Fruit fly (Drosophila melanogaster) whole organism, embryonic: ENCODE data around the gene CG14452.

Experiments used
- CG10654 ChIP-seq: fragments of 200-800 bp; sonication (Bioruptor generic); optimal IDR thresholded peaks from 2 replicates; lab custom pipeline; 2016; ENCODE audit warnings: missing biosample characterization, missing genetic modification characterization
- CG10959 ChIP-seq: fragments of 200-800 bp; sonication (Bioruptor generic); IDR thresholded peaks from 2 replicates; pipeline ENCODE4 v1.3.6; 2022; ENCODE audit warnings: missing biosample characterization, missing genetic modification characterization
- CG10979 ChIP-seq: fragments of 200-800 bp; sonication (Bioruptor generic); optimal IDR thresholded peaks from 2 replicates; lab custom pipeline; 2018; ENCODE audit warnings: missing biosample characterization, mild to moderate bottlenecking, missing genetic modification characterization, moderate library complexity
- CG11398 ChIP-seq: fragments of 200-800 bp; sonication (Bioruptor generic); optimal IDR thresholded peaks from 2 replicates; lab custom pipeline; 2016; ENCODE audit warnings: missing biosample characterization, missing genetic modification characterization
- CG11504 ChIP-seq: fragments of 200-800 bp; sonication (Bioruptor generic); optimal IDR thresholded peaks from 3 replicates; lab custom pipeline; 2019; ENCODE audit warnings: missing biosample characterization, mild to moderate bottlenecking, missing genetic modification characterization, moderate library complexity
- CG11560 ChIP-seq: fragments of 200-800 bp; sonication (Bioruptor generic); IDR thresholded peaks from 3 replicates; pipeline ENCODE4 v1.3.6; 2022; ENCODE audit warnings: missing biosample characterization, missing genetic modification characterization
- CG11723 ChIP-seq: fragments of 200-800 bp; sonication (Bioruptor generic); optimal IDR thresholded peaks from 2 replicates; lab custom pipeline; 2017; ENCODE audit warnings: missing biosample characterization, mild to moderate bottlenecking, missing genetic modification characterization
- CG13296 ChIP-seq: fragments of 200-800 bp; sonication (Bioruptor generic); optimal IDR thresholded peaks from 3 replicates; lab custom pipeline; 2018; ENCODE audit warnings: missing biosample characterization, mild to moderate bottlenecking, missing genetic modification characterization
- CG14441 ChIP-seq: fragments of 200-800 bp; sonication (Bioruptor generic); IDR thresholded peaks from 2 replicates; pipeline ENCODE4 v1.3.6; 2022; ENCODE audit warnings: missing biosample characterization, missing genetic modification characterization
- CG14965 ChIP-seq: fragments of 200-800 bp; sonication (Bioruptor generic); optimal IDR thresholded peaks from 2 replicates; lab custom pipeline; 2016; ENCODE audit warnings: missing biosample characterization, missing genetic modification characterization, borderline replicate concordance
- CG15073 ChIP-seq: fragments of 200-800 bp; sonication (Bioruptor generic); optimal IDR thresholded peaks from 2 replicates; lab custom pipeline; 2016; ENCODE audit warnings: missing biosample characterization, missing genetic modification characterization
- CG17612 ChIP-seq: fragments of 200-800 bp; sonication (Bioruptor generic); IDR thresholded peaks from 2 replicates; pipeline ENCODE4 v1.3.6; 2022; ENCODE audit warnings: missing biosample characterization, missing genetic modification characterization
- CG30403 ChIP-seq: fragments of 200-800 bp; sonication (Bioruptor generic); optimal IDR thresholded peaks from 3 replicates; lab custom pipeline; 2016; ENCODE audit warnings: missing biosample characterization, missing genetic modification characterization
- CG4282 ChIP-seq: fragments of 200-800 bp; sonication (Bioruptor generic); optimal IDR thresholded peaks from 2 replicates; lab custom pipeline; 2016; ENCODE audit warnings: missing biosample characterization, missing genetic modification characterization
- CG4360 ChIP-seq: fragments of 200-800 bp; sonication (Bioruptor generic); IDR thresholded peaks from 2 replicates; pipeline ENCODE4 v1.3.6; 2022; ENCODE audit warnings: missing biosample characterization, missing genetic modification characterization
- CG4730 ChIP-seq: fragments of 200-800 bp; sonication (Bioruptor generic); IDR thresholded peaks from 2 replicates; pipeline ENCODE4 v1.3.6; 2022; ENCODE audit warnings: missing biosample characterization, missing genetic modification characterization
- CG6683 ChIP-seq: fragments of 200-800 bp; sonication (Bioruptor generic); optimal IDR thresholded peaks from 2 replicates; lab custom pipeline; 2017; ENCODE audit warnings: missing biosample characterization, mild to moderate bottlenecking, missing genetic modification characterization, missing genetic modification reagents
- CG6765 ChIP-seq: fragments of 200-800 bp; sonication (Bioruptor generic); optimal IDR thresholded peaks from 3 replicates; lab custom pipeline; 2017; ENCODE audit warnings: missing biosample characterization, mild to moderate bottlenecking, missing genetic modification characterization
- Fer1 ChIP-seq: fragments of 200-800 bp; sonication (Bioruptor generic); optimal IDR thresholded peaks from 2 replicates; lab custom pipeline; 2017; ENCODE audit warnings: missing biosample characterization, mild to moderate bottlenecking, missing genetic modification characterization
- HLHmδ ChIP-seq: fragments of 200-800 bp; sonication (Bioruptor generic); optimal IDR thresholded peaks from 2 replicates; lab custom pipeline; 2018; ENCODE audit warnings: missing biosample characterization, mild to moderate bottlenecking, missing genetic modification characterization, moderate library complexity
- Hr51 ChIP-seq, 2 experiments: fragments of 200-800 bp; sonication (Bioruptor generic); optimal IDR thresholded peaks; 2 replicates in 1 of 2; 3 replicates in 1 of 2; lab custom pipeline; 2016 to 2018; ENCODE audit warnings: missing biosample characterization in 2 of 2, missing genetic modification characterization in 2 of 2, mild to moderate bottlenecking in 1 of 2, moderate library complexity in 1 of 2
- Meics ChIP-seq: fragments of 200-800 bp; sonication (Bioruptor generic); optimal IDR thresholded peaks from 2 replicates; lab custom pipeline; 2017; ENCODE audit warnings: missing biosample characterization, mild to moderate bottlenecking, missing genetic modification characterization
- Oli ChIP-seq: fragments of 200-800 bp; sonication (Bioruptor generic); optimal IDR thresholded peaks from 2 replicates; lab custom pipeline; 2018; ENCODE audit warnings: missing biosample characterization, mild to moderate bottlenecking, missing genetic modification characterization, moderate library complexity
- Opbp ChIP-seq: fragments of 200-800 bp; sonication (Bioruptor generic); IDR thresholded peaks from 3 replicates; pipeline ENCODE4 v1.3.6; 2022; ENCODE audit warnings: missing biosample characterization, missing genetic modification characterization; ENCODE audit not compliant: partially characterized antibody
- Stat92E ChIP-seq, 3 experiments: fragments of >200 bp in 2 of 3; fragments of 200-800 bp in 1 of 3; sonication (Bioruptor generic) in 1 of 3; optimal IDR thresholded peaks; 2 replicates each; lab custom pipeline; 2017 to 2019; ENCODE audit warnings: missing biosample characterization in 3 of 3, missing genetic modification characterization in 3 of 3, mild to moderate bottlenecking in 1 of 3, moderate library complexity in 1 of 3
- Xbp1 ChIP-seq: fragments of 200-800 bp; sonication (Bioruptor generic); optimal IDR thresholded peaks from 3 replicates; lab custom pipeline; 2016; ENCODE audit warnings: missing biosample characterization, mild to moderate bottlenecking, missing genetic modification characterization
- Xrp1 ChIP-seq: fragments of 200-800 bp; sonication (Bioruptor generic); IDR thresholded peaks from 2 replicates; pipeline ENCODE4 v1.3.6; 2022; ENCODE audit warnings: missing biosample characterization, missing genetic modification characterization
- ac ChIP-seq: fragments of 200-800 bp; sonication (Bioruptor generic); optimal IDR thresholded peaks from 3 replicates; lab custom pipeline; 2017; ENCODE audit warnings: missing biosample characterization, mild to moderate bottlenecking, missing genetic modification characterization
- bigmax ChIP-seq: fragments of 200-800 bp; sonication (Bioruptor generic); optimal IDR thresholded peaks from 2 replicates; lab custom pipeline; 2018; ENCODE audit warnings: missing biosample characterization, mild to moderate bottlenecking, missing genetic modification characterization
- bsh ChIP-seq, 2 experiments: fragments of 200-800 bp; sonication (Bioruptor generic); optimal IDR thresholded peaks; 2 replicates each; lab custom pipeline; 2017 to 2018; ENCODE audit warnings: mild to moderate bottlenecking in 2 of 2, missing biosample characterization in 2 of 2, missing genetic modification characterization in 2 of 2, moderate library complexity in 1 of 2
- cad ChIP-seq: fragments of >200 bp; optimal IDR thresholded peaks from 2 replicates; lab custom pipeline; 2017; ENCODE audit warnings: missing biosample characterization, missing genetic modification characterization
- en ChIP-seq: fragments of 200-800 bp; sonication (Bioruptor generic); optimal IDR thresholded peaks from 2 replicates; lab custom pipeline; 2016; ENCODE audit warnings: missing biosample characterization, missing genetic modification characterization
- fru ChIP-seq: fragments of >200 bp; optimal IDR thresholded peaks from 2 replicates; lab custom pipeline; 2017
- gem ChIP-seq: fragments of 200-800 bp; sonication (Bioruptor generic); optimal IDR thresholded peaks from 2 replicates; lab custom pipeline; 2019; ENCODE audit warnings: missing biosample characterization, mild to moderate bottlenecking, missing genetic modification characterization, moderate library complexity
- grau ChIP-seq: fragments of 200-800 bp; optimal IDR thresholded peaks from 3 replicates; lab custom pipeline; 2019; ENCODE audit warnings: missing biosample characterization, mild to moderate bottlenecking, missing genetic modification characterization, moderate library complexity
- gro ChIP-seq: fragments of 200-800 bp; sonication (Bioruptor generic); optimal IDR thresholded peaks from 2 replicates; lab custom pipeline; 2016; ENCODE audit warnings: missing biosample characterization, missing genetic modification characterization
- hkb ChIP-seq, 2 experiments: fragments of 200-800 bp in 1 of 2; fragments of >200 bp in 1 of 2; sonication (Bioruptor generic) in 1 of 2; IDR thresholded peaks in 1 of 2; optimal IDR thresholded peaks in 1 of 2; 2 replicates each; pipeline versions ENCODE4 v1.3.6 to Lab custom; 2017 to 2022; ENCODE audit warnings: missing biosample characterization in 1 of 2, missing genetic modification characterization in 1 of 2
- kah ChIP-seq: fragments of 200-800 bp; sonication (Bioruptor generic); optimal IDR thresholded peaks from 2 replicates; lab custom pipeline; 2018; ENCODE audit warnings: missing biosample characterization, mild to moderate bottlenecking, missing genetic modification characterization
- lab ChIP-seq: fragments of 200-800 bp; sonication (Bioruptor generic); optimal IDR thresholded peaks from 3 replicates; lab custom pipeline; 2017; ENCODE audit warnings: missing biosample characterization, missing genetic modification characterization, mild to moderate bottlenecking, moderate library complexity, missing genetic modification reagents
- lola ChIP-seq, 3 experiments: fragments of >200 bp in 2 of 3; fragments of 200-800 bp in 1 of 3; sonication (Bioruptor generic) in 1 of 3; optimal IDR thresholded peaks; 2 replicates each; lab custom pipeline; 2017 to 2019; ENCODE audit warnings: missing biosample characterization in 3 of 3, missing genetic modification characterization in 3 of 3, mild to moderate bottlenecking in 1 of 3, moderate library complexity in 1 of 3
- mam ChIP-seq: fragments of 200-800 bp; sonication (Bioruptor generic); optimal IDR thresholded peaks from 3 replicates; lab custom pipeline; 2016; ENCODE audit warnings: missing biosample characterization, missing genetic modification characterization
- nmo ChIP-seq: fragments of 200-800 bp; sonication (Bioruptor generic); optimal IDR thresholded peaks from 2 replicates; lab custom pipeline; 2018; ENCODE audit warnings: missing biosample characterization, mild to moderate bottlenecking, missing genetic modification characterization, moderate library complexity
- phol ChIP-seq: fragments of 200-800 bp; sonication (Bioruptor generic); optimal IDR thresholded peaks from 3 replicates; lab custom pipeline; 2018; ENCODE audit warnings: missing biosample characterization, mild to moderate bottlenecking, missing genetic modification characterization, moderate library complexity
- pros ChIP-seq: fragments of 200-800 bp; sonication (Bioruptor generic); optimal IDR thresholded peaks from 3 replicates; lab custom pipeline; 2019; ENCODE audit warnings: missing biosample characterization, mild to moderate bottlenecking, missing genetic modification characterization, moderate library complexity
- schlank ChIP-seq: fragments of 200-800 bp; sonication (Bioruptor generic); optimal IDR thresholded peaks from 2 replicates; lab custom pipeline; 2018; ENCODE audit warnings: missing biosample characterization, mild to moderate bottlenecking, missing genetic modification characterization
- seq ChIP-seq: fragments of 200-800 bp; sonication (Bioruptor generic); IDR thresholded peaks from 2 replicates; pipeline ENCODE4 v1.3.6; 2022; ENCODE audit warnings: missing biosample characterization, missing genetic modification characterization
- tin ChIP-seq: fragments of 200-800 bp; sonication (Bioruptor generic); optimal IDR thresholded peaks from 3 replicates; lab custom pipeline; 2016; ENCODE audit warnings: missing biosample characterization, missing genetic modification characterization
- vvl ChIP-seq: fragments of 200-800 bp; sonication (Bioruptor generic); IDR thresholded peaks from 2 replicates; pipeline ENCODE4 v1.3.6; 2022; ENCODE audit warnings: missing biosample characterization, missing genetic modification characterization
- yki ChIP-seq: fragments of >200 bp; optimal IDR thresholded peaks from 3 replicates; lab custom pipeline; 2018

The CG14452 gene

DNA sequence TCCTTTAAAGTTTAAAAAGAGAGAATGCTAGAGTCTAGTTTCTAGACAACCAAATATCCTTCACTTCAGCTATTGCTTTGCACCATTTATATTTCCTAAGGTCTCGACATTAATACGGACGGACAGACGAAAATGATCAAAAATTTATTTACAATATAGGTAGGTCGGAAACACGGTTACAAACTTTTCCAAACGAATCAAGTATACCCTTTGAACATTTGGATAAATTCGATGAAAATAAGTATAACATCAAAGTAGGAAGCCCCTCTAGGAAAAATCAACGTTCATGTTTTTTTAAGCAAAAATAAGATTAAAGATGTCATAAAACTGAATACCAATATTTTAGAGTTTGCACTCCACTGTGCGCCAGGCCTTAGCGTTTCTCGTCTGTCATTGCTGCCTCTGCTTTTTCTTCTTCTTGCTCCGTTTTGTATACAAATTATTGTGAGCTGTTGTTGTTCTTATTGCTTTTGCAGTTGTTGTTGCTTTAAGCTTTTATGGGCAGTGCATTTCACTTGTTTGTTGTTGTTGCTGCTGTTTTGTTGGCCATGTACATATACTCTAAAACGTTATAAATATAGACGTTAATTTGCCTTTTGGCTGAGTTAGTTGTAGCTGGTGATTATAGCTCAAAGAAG, 47.3 kb downstream of the CG14452 start (continued):
- TF ChIP-seq Xrp1 (GFP tag; lab: Robert Waterston, UW) (0 out of 2 replicates have a peak, but pooled peaks have one; percentile 28), CG10979 (tag; lab: Kevin White, UChicago) (peak; percentile 12), CG15073 (GFP tag; lab: Kevin White, UChicago) (no peak), gro (GFP tag; lab: Kevin White, UChicago) (no peak), kah (GFP tag; lab: Kevin White, UChicago) (no peak), CG4282 (GFP tag; lab: Kevin White, UChicago) (no peak), cad (GFP tag; lab: Kevin White, UChicago) (no peak), grau (tag; lab: Kevin White, UChicago) (no peak), CG14441 (GFP tag; lab: Robert Waterston, UW) (no peak), lola (GFP tag; optimal IDR thresholded peaks at IDR 0.05; lab: Kevin White, UChicago) (peak in 1 of 3 experiments; percentile 37), Meics (GFP tag; lab: Kevin White, UChicago) (peak; percentile 13), CG11560 (tag; lab: Robert Waterston, UW) (no peak), CG11723 (GFP tag; lab: Kevin White, UChicago) (peak; percentile 0), tin (GFP tag; lab: Kevin White, UChicago) (no peak), schlank (tag; lab: Kevin White, UChicago) (no peak), nmo (GFP tag; lab: Kevin White, UChicago) (peak; percentile 12), CG14965 (GFP tag; lab: Kevin White, UChicago) (no peak), lab (GFP tag; lab: Kevin White, UChicago) (no peak), CG6765 (GFP tag; lab: Kevin White, UChicago) (no peak), CG13296 (GFP tag; lab: Kevin White, UChicago) (no peak), CG17612 (GFP tag; lab: Robert Waterston, UW) (no peak), yki (lab: Kevin White, UChicago) (no peak), CG11398 (GFP tag; lab: Kevin White, UChicago) (no peak), HLHmδ (no peak), CG4360 (peak; percentile 83), Fer1 (GFP tag; lab: Kevin White, UChicago) (no peak), CG6683 (GFP tag; lab: Kevin White, UChicago) (no peak), CG10654 (GFP tag; lab: Kevin White, UChicago) (no peak), Oli (tag; lab: Kevin White, UChicago) (peak; percentile 36), seq (no peak), CG10959 (GFP tag; lab: Robert Waterston, UW) (no peak), CG11504 (tag; lab: Kevin White, UChicago) (peak; percentile 36), Xbp1 (no peak), phol (tag; lab: Kevin White, UChicago) (peak; percentile 38), Stat92E (GFP tag; optimal IDR thresholded peaks at IDR 0.05; lab: Kevin White, UChicago) (no peak), en (GFP tag; lab: Kevin White, UChicago) (no peak), Opbp (GFP tag; lab: Robert Waterston, UW) (no peak), fru (lab: Kevin White, UChicago) (no peak), CG4730 (GFP tag; lab: Robert Waterston, UW) (no peak), hkb (optimal IDR thresholded peaks at IDR 0.05; lab: Kevin White, UChicago) (no peak), hkb (GFP tag; IDR thresholded peaks at IDR 0.05; lab: Robert Waterston, UW) (0 out of 2 replicates have a peak, but pooled peaks have one; percentile 39), gem (tag; lab: Kevin White, UChicago) (peak; percentile 24), CG30403 (GFP tag; lab: Kevin White, UChicago) (peak; percentile 40), mam (GFP tag; lab: Kevin White, UChicago) (no peak), bigmax (GFP tag; lab: Kevin White, UChicago) (no peak), vvl (GFP tag; lab: Robert Waterston, UW) (peak; percentile 44), ac (GFP tag; lab: Kevin White, UChicago) (no peak), Hr51 (GFP tag; optimal IDR thresholded peaks at IDR 0.05; lab: Kevin White, UChicago) (peak in 1 of 2 experiments; percentile 3), bsh (GFP tag; optimal IDR thresholded peaks at IDR 0.05; lab: Kevin White, UChicago) (peak in 1 of 2 experiments; percentile 29), pros (GFP tag; lab: Kevin White, UChicago) (no peak)
